Worm (Caenorhabditis elegans) whole organism, L1 larva: ENCODE results near the gene cyp-33C11.

ENCODE experiments used
- ceh-63 ChIP-seq: fragments of 200-800 bp; sonication (Bioruptor generic); optimal IDR thresholded peaks from 2 replicates; lab custom pipeline; 2018; ENCODE audit warnings: mild to moderate bottlenecking, missing genetic modification characterization, missing compliant biosample characterization
- dpl-1 ChIP-seq, 3 experiments: fragments of 150-350 bp in 2 of 3; sonication (generic microtip) in 1 of 3; optimal IDR thresholded peaks; 2 replicates each; lab custom pipeline; 2014 to 2017; ENCODE audit warnings: missing biosample characterization in 3 of 3, missing genetic modification characterization in 3 of 3, missing genetic modification reagents in 3 of 3
- fkh-10 ChIP-seq: sonication (generic microtip); optimal IDR thresholded peaks from 2 replicates; lab custom pipeline; 2017; ENCODE audit warnings: missing biosample characterization, missing genetic modification reagents, missing genetic modification characterization
- lir-3 ChIP-seq: sonication (generic microtip); optimal IDR thresholded peaks from 2 replicates; lab custom pipeline; 2016; ENCODE audit warnings: mild to moderate bottlenecking, missing genetic modification characterization, moderate library complexity, missing compliant biosample characterization; ENCODE audit not compliant: poor library complexity
- mdl-1 ChIP-seq, 2 experiments: fragments of 150-350 bp; optimal IDR thresholded peaks; 2 replicates each; lab custom pipeline; 2014 to 2017; ENCODE audit warnings: missing biosample characterization in 2 of 2, missing genetic modification characterization in 2 of 2, inconsistent platforms in 1 of 2
- nhr-77 ChIP-seq: fragments of 150-350 bp; optimal IDR thresholded peaks from 2 replicates; lab custom pipeline; 2014; ENCODE audit warnings: missing biosample characterization, missing genetic modification characterization
- rnt-1 ChIP-seq: sonication (generic microtip); optimal IDR thresholded peaks from 2 replicates; lab custom pipeline; 2016; ENCODE audit warnings: mild to moderate bottlenecking, missing genetic modification characterization, moderate library complexity, missing compliant biosample characterization
- snpc-4 ChIP-seq: fragments of 150-350 bp; optimal IDR thresholded peaks from 2 replicates; lab custom pipeline; 2014; ENCODE audit warnings: missing biosample characterization, missing genetic modification characterization
- sptf-1 ChIP-seq: fragments of 150-350 bp; optimal IDR thresholded peaks from 2 replicates; lab custom pipeline; 2014; ENCODE audit warnings: missing biosample characterization, missing genetic modification characterization
- xbp-1 ChIP-seq: sonication (generic microtip); optimal IDR thresholded peaks from 2 replicates; lab custom pipeline; 2016; ENCODE audit warnings: missing genetic modification characterization, missing compliant biosample characterization

ce11 chrV:708808-709207, 4.0 kb downstream of the cyp-33C11 start, which contains the start of gene srbc-39:
- TF ChIP-seq fkh-10 (GFP tag; lab: Kevin White, UChicago) = no peak
- no peak for TF ChIP-seq xbp-1 (tag; lab: Kevin White, UChicago)
- no peak for TF ChIP-seq rnt-1 (tag; lab: Kevin White, UChicago)
- no peak for TF ChIP-seq mdl-1 (tag; optimal IDR thresholded peaks at IDR 0.05; lab: Kevin White, UChicago)
- no peak for TF ChIP-seq nhr-77
- no peak for TF ChIP-seq sptf-1 (tag; lab: Kevin White, UChicago)
- TF ChIP-seq dpl-1 (GFP tag; optimal IDR thresholded peaks at IDR 0.05; lab: Kevin White, UChicago) = no peak
- no peak for TF ChIP-seq snpc-4 (tag; lab: Kevin White, UChicago)
- TF ChIP-seq lir-3 (tag; lab: Kevin White, UChicago) = no peak
- no peak for TF ChIP-seq ceh-63 (GFP tag; lab: Kevin White, UChicago)
